Worm (Caenorhabditis elegans): ENCODE measurements around the gene C28C12.1.
A peak's percentile ranks its signal among the peaks of the same experiment; 100 is the strongest.

Gene C28C12.1

DNA sequence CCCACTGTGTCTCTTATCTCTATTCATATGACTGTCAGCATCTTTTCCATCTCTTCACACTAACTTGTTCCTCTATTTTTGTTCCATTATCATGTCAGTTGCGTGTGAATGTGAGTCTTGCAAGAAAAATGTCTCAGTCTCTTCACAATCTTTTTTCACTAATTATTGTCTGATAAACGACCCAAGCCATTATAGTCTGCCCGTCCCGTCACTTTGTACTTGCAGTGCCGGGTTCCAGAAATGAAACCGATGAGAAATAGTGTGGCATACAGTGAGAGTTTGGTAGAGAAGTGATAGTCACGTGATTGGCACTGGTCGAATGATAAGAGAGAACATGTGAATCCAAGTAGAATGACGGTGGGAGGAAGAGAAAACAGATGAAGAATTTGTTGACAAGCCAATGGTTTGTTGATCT is 26.1 kb downstream of the C28C12.1 start:
- TF ChIP-seq nhr-25 (tag; optimal IDR thresholded peaks at IDR 0.05) (peak; percentile 87), mdl-1 (tag; optimal IDR thresholded peaks at IDR 0.05) (peak; percentile 86), fkh-2 (tag; optimal IDR thresholded peaks at IDR 0.05) (no peak), skn-1 (tag; optimal IDR thresholded peaks at IDR 0.05) (no peak), lsy-12 (tag; optimal IDR thresholded peaks at IDR 0.05) (peak; percentile 78), tbx-2 (tag; optimal IDR thresholded peaks at IDR 0.05) (peak; percentile 78), nhr-28 (tag; optimal IDR thresholded peaks at IDR 0.05) (peak; percentile 33), nhr-11 (tag; optimal IDR thresholded peaks at IDR 0.05) (peak; percentile 89), nhr-76 (tag; optimal IDR thresholded peaks at IDR 0.05) (peak; percentile 23), ztf-4 (tag; optimal IDR thresholded peaks at IDR 0.05) (peak; percentile 19), egl-5 (tag; optimal IDR thresholded peaks at IDR 0.05) (peak; percentile 53), ama-1 (optimal IDR thresholded peaks at IDR 0.05) (peak; percentile 74), unc-39 (tag; optimal IDR thresholded peaks at IDR 0.05) (no peak), elt-3 (tag; optimal IDR thresholded peaks at IDR 0.05) (peak; percentile 25 to 95 (median 30)), ceh-28 (tag; optimal IDR thresholded peaks at IDR 0.05) (peak; percentile 64), egl-27 (tag; optimal IDR thresholded peaks at IDR 0.05) (peak; percentile 81), mml-1 (tag; optimal IDR thresholded peaks at IDR 0.05) (peak; percentile 48), eor-1 (tag; optimal IDR thresholded peaks at IDR 0.05) (no peak), elt-2 (tag; optimal IDR thresholded peaks at IDR 0.05) (peak; percentile 100), lin-15B (tag; optimal IDR thresholded peaks at IDR 0.05) (no peak), nhr-43 (tag; optimal IDR thresholded peaks at IDR 0.05; ENCODE audit: poor library complexity, severe bottlenecking) (peak; percentile 92), daf-12 (tag; optimal IDR thresholded peaks at IDR 0.05) (peak; percentile 8), pha-4 (tag; optimal IDR thresholded peaks at IDR 0.05) (peak; percentile 68), unc-62 (GFP tag; optimal IDR thresholded peaks at IDR 0.05) (peak; percentile 79), nhr-67 (tag; optimal IDR thresholded peaks at IDR 0.05) (no peak), ceh-16 (tag; optimal IDR thresholded peaks at IDR 0.05) (no peak), nhr-77 (tag; optimal IDR thresholded peaks at IDR 0.05) (peak; percentile 57), nfya-1 (tag; optimal IDR thresholded peaks at IDR 0.05; ENCODE audit: insufficient read depth) (peak; percentile 70), nhr-23 (tag; optimal IDR thresholded peaks at IDR 0.05) (peak; percentile 83), fos-1 (tag; optimal IDR thresholded peaks at IDR 0.05) (peak; percentile 59), pqm-1 (tag; optimal IDR thresholded peaks at IDR 0.05) (peak; percentile 97), aly-2 (tag; optimal IDR thresholded peaks at IDR 0.05) (no peak), R02D3.7 (tag; optimal IDR thresholded peaks at IDR 0.05) (peak; percentile 48), ztf-11 (tag; optimal IDR thresholded peaks at IDR 0.05) (no peak), jun-1 (tag; optimal IDR thresholded peaks at IDR 0.05) (peak; percentile 95)

DNA sequence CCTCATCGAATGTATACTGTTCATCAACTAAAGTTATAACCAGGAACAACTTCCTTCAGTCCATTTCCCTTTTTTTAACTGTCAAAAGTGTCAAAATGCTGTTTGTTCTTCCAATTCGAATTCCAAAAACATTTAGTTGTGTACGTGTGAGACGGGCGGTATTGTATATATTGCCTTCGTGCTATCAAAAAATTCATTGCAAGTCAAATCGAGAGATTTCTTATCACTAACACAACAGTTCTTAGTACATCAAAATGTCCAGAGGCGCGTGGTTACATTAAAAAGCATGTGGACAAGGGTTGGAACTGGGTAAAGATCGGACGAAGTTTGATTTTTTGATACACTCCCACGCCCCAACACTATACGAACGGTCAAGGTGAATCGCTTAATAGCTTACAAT is 26.9 kb downstream of the C28C12.1 start:
- TF ChIP-seq ceh-28 (tag; optimal IDR thresholded peaks at IDR 0.05) = no peak
- no peak for TF ChIP-seq ceh-16 (tag; optimal IDR thresholded peaks at IDR 0.05)
- TF ChIP-seq nhr-11 (tag; optimal IDR thresholded peaks at IDR 0.05) = no peak
- TF ChIP-seq R02D3.7 (tag; optimal IDR thresholded peaks at IDR 0.05) = no peak
- TF ChIP-seq ZK546.5 (tag; optimal IDR thresholded peaks at IDR 0.05) = no peak
- TF ChIP-seq sea-2 (GFP tag; optimal IDR thresholded peaks at IDR 0.05) = no peak
- TF ChIP-seq ama-1 (optimal IDR thresholded peaks at IDR 0.05) = no peak
- no peak for TF ChIP-seq lsy-12 (tag; optimal IDR thresholded peaks at IDR 0.05)
- no peak for TF ChIP-seq ceh-9 (tag; optimal IDR thresholded peaks at IDR 0.05)
- TF ChIP-seq fos-1 (tag; optimal IDR thresholded peaks at IDR 0.05) = no peak
- peak; percentile 34 for TF ChIP-seq nhr-23 (tag; optimal IDR thresholded peaks at IDR 0.05)
- TF ChIP-seq unc-62 (GFP tag; optimal IDR thresholded peaks at IDR 0.05) = peak; percentile 20
- no peak for TF ChIP-seq fkh-10 (GFP tag; optimal IDR thresholded peaks at IDR 0.05)
- no peak for TF ChIP-seq ztf-11 (tag; optimal IDR thresholded peaks at IDR 0.05)
- no peak for TF ChIP-seq skn-1 (tag; optimal IDR thresholded peaks at IDR 0.05)
- peak; percentile 32 for TF ChIP-seq nhr-25 (tag; optimal IDR thresholded peaks at IDR 0.05)
- TF ChIP-seq nfya-1 (tag; optimal IDR thresholded peaks at IDR 0.05; ENCODE audit: insufficient read depth) = peak; percentile 15
- TF ChIP-seq elt-2 (tag; optimal IDR thresholded peaks at IDR 0.05) = peak; percentile 94
- no peak for TF ChIP-seq elt-1 (tag; optimal IDR thresholded peaks at IDR 0.05)
- no peak for TF ChIP-seq nhr-237 (tag; optimal IDR thresholded peaks at IDR 0.05)
- no peak for TF ChIP-seq daf-12 (tag; optimal IDR thresholded peaks at IDR 0.05)
- TF ChIP-seq ztf-4 (tag; optimal IDR thresholded peaks at IDR 0.05) = no peak
- TF ChIP-seq unc-39 (tag; optimal IDR thresholded peaks at IDR 0.05) = no peak
- TF ChIP-seq lin-15B (tag; optimal IDR thresholded peaks at IDR 0.05) = no peak
- no peak for TF ChIP-seq aly-2 (tag; optimal IDR thresholded peaks at IDR 0.05)
- TF ChIP-seq tbx-2 (tag; optimal IDR thresholded peaks at IDR 0.05) = no peak
- TF ChIP-seq fkh-2 (tag; optimal IDR thresholded peaks at IDR 0.05) = no peak
- TF ChIP-seq pha-4 (tag; optimal IDR thresholded peaks at IDR 0.05) = peak; percentile 51
- TF ChIP-seq egl-5 (tag; optimal IDR thresholded peaks at IDR 0.05) = no peak
- TF ChIP-seq nhr-28 (tag; optimal IDR thresholded peaks at IDR 0.05) = no peak
- no peak for TF ChIP-seq egl-27 (tag; optimal IDR thresholded peaks at IDR 0.05)
- TF ChIP-seq elt-3 (tag; optimal IDR thresholded peaks at IDR 0.05) = no peak
- TF ChIP-seq lin-39 (tag; optimal IDR thresholded peaks at IDR 0.05) = no peak
- TF ChIP-seq eor-1 (tag; optimal IDR thresholded peaks at IDR 0.05) = no peak
- TF ChIP-seq jun-1 (tag; optimal IDR thresholded peaks at IDR 0.05) = peak; percentile 53
- TF ChIP-seq nhr-67 (tag; optimal IDR thresholded peaks at IDR 0.05) = no peak
- TF ChIP-seq nhr-12 (tag; optimal IDR thresholded peaks at IDR 0.05) = no peak
- TF ChIP-seq mdl-1 (tag; optimal IDR thresholded peaks at IDR 0.05) = peak; percentile 12
- TF ChIP-seq nhr-76 (tag; optimal IDR thresholded peaks at IDR 0.05) = no peak
- no peak for TF ChIP-seq mml-1 (tag; optimal IDR thresholded peaks at IDR 0.05)
- TF ChIP-seq zag-1 (tag; optimal IDR thresholded peaks at IDR 0.05) = no peak
- TF ChIP-seq pqm-1 (tag; optimal IDR thresholded peaks at IDR 0.05) = peak; percentile 80
- no peak for TF ChIP-seq nhr-77 (tag; optimal IDR thresholded peaks at IDR 0.05)
- no peak for TF ChIP-seq ceh-82 (tag; optimal IDR thresholded peaks at IDR 0.05)
- TF ChIP-seq hmg-11 (tag; optimal IDR thresholded peaks at IDR 0.05) = no peak
- TF ChIP-seq nhr-43 (tag; optimal IDR thresholded peaks at IDR 0.05; ENCODE audit: poor library complexity, severe bottlenecking) = peak; percentile 87
